Worm (Caenorhabditis elegans) whole organism, midembryonic: ENCODE data around the gene D1046.16.

Experiments used
- T22C8.4 ChIP-seq: fragments of 200-800 bp; sonication (Bioruptor generic); IDR thresholded peaks from 2 replicates; pipeline ENCODE4 v1.3.6; 2022; ENCODE audit warnings: missing genetic modification characterization, missing compliant biosample characterization
- cog-1 ChIP-seq: sonication (generic microtip); optimal IDR thresholded peaks from 2 replicates; lab custom pipeline; 2016; ENCODE audit warnings: missing genetic modification characterization, missing compliant biosample characterization
- flt-1 ChIP-seq: fragments of 200-800 bp; sonication (Bioruptor generic); IDR thresholded peaks from 2 replicates; pipeline ENCODE4 v1.3.6; 2022; ENCODE audit warnings: missing genetic modification characterization, missing compliant biosample characterization
- klf-2 ChIP-seq: fragments of 200-800 bp; sonication (Bioruptor generic); conservative IDR thresholded peaks from 2 replicates; pipeline ENCODE4 v1.3.6; 2022; ENCODE audit warnings: missing genetic modification reagents, missing genetic modification characterization, missing compliant biosample characterization
- med-1 ChIP-seq: sonication (generic microtip); optimal IDR thresholded peaks from 2 replicates; lab custom pipeline; 2017; ENCODE audit warnings: missing genetic modification characterization, mild to moderate bottlenecking, missing compliant biosample characterization, antibody characterized with exemption, missing genetic modification reagents; ENCODE audit not compliant: insufficient read depth
- tab-1 ChIP-seq: fragments of 200-800 bp; sonication (Bioruptor generic); IDR thresholded peaks from 2 replicates; pipeline ENCODE4 v1.3.6; 2022; ENCODE audit warnings: missing genetic modification characterization, missing compliant biosample characterization

ce11 chrIV:8929942-8930492 is 8.1 kb downstream of the D1046.16 start, which contains the start of the genes D1046.18 and slc-25A26:
- TF ChIP-seq klf-2 (no peak), T22C8.4 (GFP tag; lab: Robert Waterston, UW) (no peak), tab-1 (no peak), flt-1 (GFP tag; lab: Robert Waterston, UW) (no peak), cog-1 (tag; lab: Kevin White, UChicago) (no peak), med-1 (no peak)
